Worm (Caenorhabditis elegans) whole organism, young adult: ENCODE results near the gene T28H11.7.

Experiments used
- B0035.1 ChIP-seq: sonication (generic microtip); optimal IDR thresholded peaks from 2 replicates; lab custom pipeline; 2016; ENCODE audit warnings: missing genetic modification characterization, mild to moderate bottlenecking, missing compliant biosample characterization, missing genotype, missing genetic modification reagents
- C17E4.6 ChIP-seq: fragments of 200-800 bp; sonication (Bioruptor generic); IDR thresholded peaks from 2 replicates; pipeline ENCODE4 v1.3.6; 2022; ENCODE audit warnings: missing genetic modification reagents, missing genetic modification characterization, missing compliant biosample characterization
- F37B4.10 ChIP-seq: fragments of 200-800 bp; sonication (Bioruptor generic); IDR thresholded peaks from 2 replicates; pipeline ENCODE4 v1.3.6; 2022; ENCODE audit warnings: missing genetic modification characterization, missing compliant biosample characterization
- F55B11.4 ChIP-seq: sonication (generic microtip); optimal IDR thresholded peaks from 2 replicates; lab custom pipeline; 2016; ENCODE audit warnings: missing compliant biosample characterization, missing genetic modification characterization, borderline replicate concordance; ENCODE audit not compliant: insufficient read depth
- F57C9.4 ChIP-seq: sonication (generic microtip); optimal IDR thresholded peaks from 2 replicates; lab custom pipeline; 2017; ENCODE audit warnings: mild to moderate bottlenecking, missing genetic modification characterization, missing compliant biosample characterization
- T26A5.8 ChIP-seq: sonication (generic microtip); optimal IDR thresholded peaks from 2 replicates; lab custom pipeline; 2016; ENCODE audit warnings: missing genetic modification characterization, missing compliant biosample characterization
- Y67H2A.10 ChIP-seq: fragments of 200-800 bp; sonication (Bioruptor generic); conservative IDR thresholded peaks from 2 replicates; pipeline ENCODE4 v1.3.6; 2022; ENCODE audit warnings: missing genetic modification reagents, missing genetic modification characterization, missing compliant biosample characterization
- Y95B8A.8 ChIP-seq: fragments of 200-800 bp; sonication (Bioruptor generic); IDR thresholded peaks from 2 replicates; pipeline ENCODE4 v1.3.6; 2022; ENCODE audit warnings: missing genetic modification reagents, missing genetic modification characterization, missing compliant biosample characterization
- akir-1 ChIP-seq: fragments of 200-800 bp; sonication (Bioruptor generic); optimal IDR thresholded peaks from 2 replicates; lab custom pipeline; 2018; ENCODE audit warnings: mild to moderate bottlenecking, missing genetic modification characterization, moderate library complexity, missing compliant biosample characterization
- atf-7 ChIP-seq: sonication (generic microtip); optimal IDR thresholded peaks from 2 replicates; lab custom pipeline; 2017; ENCODE audit warnings: mild to moderate bottlenecking, missing genetic modification characterization, missing compliant biosample characterization
- attf-3 ChIP-seq: fragments of 200-800 bp; sonication (Bioruptor generic); conservative IDR thresholded peaks from 2 replicates; pipeline ENCODE4 v1.3.6; 2022; ENCODE audit warnings: missing genetic modification reagents, missing genetic modification characterization, missing compliant biosample characterization
- attf-6 ChIP-seq: fragments of 200-800 bp; sonication (Bioruptor generic); IDR thresholded peaks from 2 replicates; pipeline ENCODE4 v1.3.6; 2022; ENCODE audit warnings: missing genetic modification reagents, missing genetic modification characterization, missing compliant biosample characterization
- bed-1 ChIP-seq: fragments of 200-800 bp; sonication (Bioruptor generic); IDR thresholded peaks from 2 replicates; pipeline ENCODE4 v1.3.6; 2022; ENCODE audit warnings: missing genetic modification reagents, missing genetic modification characterization, missing compliant biosample characterization
- bed-2 ChIP-seq: fragments of 200-800 bp; sonication (Bioruptor generic); IDR thresholded peaks from 2 replicates; pipeline ENCODE4 v1.3.6; 2022; ENCODE audit warnings: missing genetic modification reagents, missing genetic modification characterization, missing compliant biosample characterization
- ccch-3 ChIP-seq: fragments of 200-800 bp; sonication (Bioruptor generic); optimal IDR thresholded peaks from 2 replicates; lab custom pipeline; 2018; ENCODE audit warnings: mild to moderate bottlenecking, missing genetic modification characterization, missing compliant biosample characterization
- cebp-2 ChIP-seq: fragments of 200-800 bp; sonication (Bioruptor generic); IDR thresholded peaks from 2 replicates; pipeline ENCODE4 v1.3.6; 2022; ENCODE audit warnings: missing genetic modification characterization, missing compliant biosample characterization
- ceh-100 ChIP-seq: fragments of 200-800 bp; sonication (Bioruptor generic); IDR thresholded peaks from 2 replicates; pipeline ENCODE4 v1.3.6; 2022; ENCODE audit warnings: missing genetic modification reagents, missing genetic modification characterization, missing compliant biosample characterization
- ets-4 ChIP-seq: fragments of 200-800 bp; sonication (Bioruptor generic); optimal IDR thresholded peaks from 2 replicates; lab custom pipeline; 2018; ENCODE audit warnings: mild to moderate bottlenecking, missing genetic modification characterization, missing compliant biosample characterization
- fkh-3 ChIP-seq: sonication (generic microtip); optimal IDR thresholded peaks from 2 replicates; lab custom pipeline; 2016; ENCODE audit warnings: mild to moderate bottlenecking, missing genetic modification characterization, missing compliant biosample characterization
- gei-17 ChIP-seq: fragments of 200-800 bp; sonication (Bioruptor generic); optimal IDR thresholded peaks from 2 replicates; lab custom pipeline; 2018; ENCODE audit warnings: mild to moderate bottlenecking, missing genetic modification characterization, missing compliant biosample characterization
- hlh-12 ChIP-seq: sonication (generic microtip); optimal IDR thresholded peaks from 2 replicates; lab custom pipeline; 2016; ENCODE audit warnings: missing genetic modification characterization, missing compliant biosample characterization
- hmg-1.2 ChIP-seq: fragments of 200-800 bp; sonication (Bioruptor generic); IDR thresholded peaks from 2 replicates; pipeline ENCODE4 v1.3.6; 2022; ENCODE audit warnings: missing genetic modification reagents, missing genetic modification characterization, missing compliant biosample characterization
- hsf-1 ChIP-seq: fragments of 200-800 bp; sonication (Bioruptor generic); IDR thresholded peaks from 2 replicates; pipeline ENCODE4 v1.3.6; 2022; ENCODE audit warnings: missing genetic modification reagents, missing genetic modification characterization, missing compliant biosample characterization
- lin-35 ChIP-seq, 3 experiments: fragments of 150-350 bp in 2 of 3; sonication (generic microtip) in 1 of 3; optimal IDR thresholded peaks; 2 replicates each; lab custom pipeline; 2014 to 2018; ENCODE audit warnings: missing biosample characterization in 3 of 3, missing genetic modification characterization in 3 of 3, missing genetic modification reagents in 3 of 3
- lin-40 ChIP-seq: sonication (generic microtip); optimal IDR thresholded peaks from 2 replicates; lab custom pipeline; 2016; ENCODE audit warnings: missing genetic modification characterization, mild to moderate bottlenecking, missing compliant biosample characterization, missing genotype, missing genetic modification reagents
- lsl-1 ChIP-seq: fragments of 200-800 bp; sonication (Bioruptor generic); optimal IDR thresholded peaks from 2 replicates; lab custom pipeline; 2018; ENCODE audit warnings: mild to moderate bottlenecking, missing genetic modification characterization, moderate library complexity, missing compliant biosample characterization
- lsy-27 ChIP-seq: sonication (generic microtip); optimal IDR thresholded peaks from 2 replicates; lab custom pipeline; 2017; ENCODE audit warnings: missing genetic modification characterization, mild to moderate bottlenecking, missing compliant biosample characterization, antibody characterized with exemption, missing genotype, borderline replicate concordance; ENCODE audit not compliant: insufficient read depth
- madf-3 ChIP-seq: fragments of 200-800 bp; sonication (Bioruptor generic); IDR thresholded peaks from 2 replicates; pipeline ENCODE4 v1.3.6; 2022; ENCODE audit warnings: missing genetic modification reagents, missing genetic modification characterization, missing compliant biosample characterization
- nfya-1 ChIP-seq: sonication (generic microtip); optimal IDR thresholded peaks from 2 replicates; lab custom pipeline; 2017; ENCODE audit warnings: antibody characterized with exemption, missing compliant biosample characterization, missing genetic modification characterization, borderline replicate concordance; ENCODE audit not compliant: insufficient read depth
- nfya-2 ChIP-seq: fragments of 200-800 bp; sonication (Bioruptor generic); IDR thresholded peaks from 2 replicates; pipeline ENCODE4 v1.3.6; 2022; ENCODE audit warnings: missing genetic modification reagents, missing genetic modification characterization, missing compliant biosample characterization
- nfyb-1 ChIP-seq: fragments of 200-800 bp; sonication (Bioruptor generic); IDR thresholded peaks from 2 replicates; pipeline ENCODE4 v1.3.6; 2022; ENCODE audit warnings: missing genetic modification reagents, missing genetic modification characterization, missing compliant biosample characterization
- nhr-80 ChIP-seq: sonication (generic microtip); optimal IDR thresholded peaks from 2 replicates; lab custom pipeline; 2016; ENCODE audit warnings: missing genetic modification characterization, missing compliant biosample characterization
- pbrm-1 ChIP-seq: fragments of 200-800 bp; sonication (Bioruptor generic); IDR thresholded peaks from 2 replicates; pipeline ENCODE4 v1.3.6; 2022; ENCODE audit warnings: missing genetic modification reagents, missing genetic modification characterization, missing compliant biosample characterization
- pha-4 ChIP-seq: fragments of 150-350 bp; sonication (generic microtip); optimal IDR thresholded peaks from 2 replicates; lab custom pipeline; 2014; ENCODE audit warnings: missing biosample characterization, missing genetic modification reagents, missing genetic modification characterization
- sea-2 ChIP-seq: fragments of 200-800 bp; sonication (Bioruptor generic); IDR thresholded peaks from 2 replicates; pipeline ENCODE4 v1.3.6; 2022; ENCODE audit warnings: missing genetic modification characterization, missing compliant biosample characterization
- snpc-1.1 ChIP-seq: sonication (generic microtip); optimal IDR thresholded peaks from 2 replicates; lab custom pipeline; 2017; ENCODE audit warnings: missing genetic modification characterization, mild to moderate bottlenecking, missing compliant biosample characterization, antibody characterized with exemption, moderate library complexity, missing genotype, missing genetic modification reagents; ENCODE audit not compliant: insufficient read depth
- snpc-4 ChIP-seq, 5 experiments: fragments of 150-350 bp in 1 of 5; sonication (generic microtip) in 4 of 5; optimal IDR thresholded peaks; 2 replicates each; lab custom pipeline; 2014 to 2018; ENCODE audit warnings: missing genetic modification characterization in 5 of 5, missing biosample characterization in 3 of 5, antibody characterized with exemption in 2 of 5, mild to moderate bottlenecking in 2 of 5, missing compliant biosample characterization in 2 of 5, missing genotype in 2 of 5, moderate library complexity in 2 of 5, missing genetic modification reagents in 1 of 5
- sptf-2 ChIP-seq: fragments of 200-800 bp; sonication (Bioruptor generic); optimal IDR thresholded peaks from 2 replicates; lab custom pipeline; 2018; ENCODE audit warnings: mild to moderate bottlenecking, missing genetic modification characterization, missing compliant biosample characterization
- tbx-9 ChIP-seq: sonication (generic microtip); optimal IDR thresholded peaks from 2 replicates; lab custom pipeline; 2016; ENCODE audit warnings: borderline replicate concordance, missing genetic modification characterization, inconsistent platforms, missing compliant biosample characterization
- unc-62 ChIP-seq: fragments of 150-350 bp; optimal IDR thresholded peaks from 2 replicates; lab custom pipeline; 2014; ENCODE audit warnings: missing biosample characterization, missing genetic modification reagents, missing genetic modification characterization
- ztf-28 ChIP-seq: fragments of 200-800 bp; sonication (Bioruptor generic); IDR thresholded peaks from 2 replicates; pipeline ENCODE4 v1.3.6; 2022; ENCODE audit warnings: missing genetic modification reagents, missing genetic modification characterization, missing compliant biosample characterization

Gene T28H11.7

DNA sequence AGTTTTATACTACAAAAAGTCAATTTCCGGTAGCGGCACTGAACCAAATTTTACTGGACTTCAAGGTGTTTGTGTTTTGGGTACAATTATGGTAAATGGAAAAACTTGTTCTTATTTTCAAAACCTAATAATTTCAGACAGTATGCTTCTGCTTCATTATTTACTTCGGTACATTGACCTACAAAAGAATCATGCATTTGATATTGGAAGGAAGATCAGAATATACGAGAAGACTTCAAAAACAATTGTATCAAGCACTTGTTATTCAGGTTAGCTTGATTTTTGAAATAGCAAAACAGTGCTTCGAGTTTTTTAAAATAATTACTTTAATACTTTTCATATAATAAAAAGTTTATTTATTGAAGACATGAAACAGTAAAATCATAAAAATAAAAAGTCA lies 23.8 kb downstream of the T28H11.7 start:
- no peak for TF ChIP-seq nfyb-1 (GFP tag; lab: Robert Waterston, UW)
- TF ChIP-seq hlh-12 (tag; lab: Kevin White, UChicago) = no peak
- no peak for TF ChIP-seq ccch-3 (GFP tag; lab: Kevin White, UChicago)
- no peak for TF ChIP-seq nfya-2 (GFP tag; lab: Robert Waterston, UW)

DNA sequence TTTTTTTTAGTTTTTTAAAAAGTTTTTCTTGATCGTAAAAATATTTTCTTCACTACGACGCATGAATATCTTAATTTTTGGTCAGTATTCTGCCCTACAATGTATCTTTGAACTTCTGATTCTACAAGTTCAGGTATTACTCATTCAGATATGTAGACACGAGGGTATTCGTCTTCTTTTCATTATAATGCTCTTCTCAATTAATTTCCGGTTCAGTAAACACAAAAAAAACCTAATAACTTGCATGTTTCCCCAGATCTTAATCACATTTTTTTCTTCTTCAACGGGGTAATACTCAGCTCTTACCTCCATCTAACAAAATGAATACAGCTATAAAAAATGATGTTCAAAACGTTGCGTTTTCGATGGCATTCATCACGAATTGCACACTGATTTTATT lies 24.9 kb downstream of the T28H11.7 start, which contains the start of gene str-162:
str-162 (plus strand) TSS at position 301 of the 400 bp plus-strand sequence.
- TF ChIP-seq akir-1 (GFP tag; lab: Kevin White, UChicago) = no peak
- TF ChIP-seq cebp-2 = no peak
- no peak for TF ChIP-seq ceh-100 (GFP tag; lab: Robert Waterston, UW)
- no peak for TF ChIP-seq pbrm-1 (GFP tag; lab: Robert Waterston, UW)
- TF ChIP-seq gei-17 (GFP tag; lab: Kevin White, UChicago) = no peak
- no peak for TF ChIP-seq F37B4.10
- TF ChIP-seq, all 124 proteins: peak for 0

DNA sequence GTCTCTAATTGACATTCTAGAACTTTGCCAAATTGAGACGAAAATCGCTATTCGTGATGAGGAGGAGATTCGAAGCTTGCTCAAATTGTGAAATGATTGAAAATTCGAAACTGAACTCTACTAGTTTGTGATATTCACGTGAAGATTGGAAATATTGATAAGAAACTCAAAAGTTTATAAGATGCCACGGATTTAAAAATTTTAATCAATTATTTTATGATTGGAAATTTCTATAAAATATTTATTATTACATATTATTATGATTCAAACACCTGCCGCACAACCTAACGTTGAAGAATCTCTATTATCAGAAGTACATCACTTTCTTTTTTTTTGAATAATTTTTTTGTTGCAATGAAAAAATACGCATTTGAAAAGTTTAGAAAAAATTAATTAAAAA lies 28.4 kb downstream of the T28H11.7 start, which contains the start of gene E03H12.7:
E03H12.7 (minus strand) TSS at position 101 of the 400 bp plus-strand sequence.
- TF ChIP-seq madf-3 (no peak), nhr-80 (tag; lab: Kevin White, UChicago) (no peak), Y95B8A.8 (no peak), snpc-1.1 (tag; lab: Kevin White, UChicago) (no peak), nfya-1 (tag; lab: Kevin White, UChicago) (no peak), ztf-28 (no peak), F37B4.10 (no peak), bed-2 (GFP tag; lab: Robert Waterston, UW) (no peak), atf-7 (tag; lab: Kevin White, UChicago) (no peak), B0035.1 (tag; lab: Kevin White, UChicago) (no peak), lin-40 (no peak), T26A5.8 (tag; lab: Kevin White, UChicago) (no peak), snpc-4 (GFP tag; optimal IDR thresholded peaks at IDR 0.05; lab: Kevin White, UChicago) (no peak), snpc-4 (tag; optimal IDR thresholded peaks at IDR 0.05; lab: Kevin White, UChicago) (no peak), hmg-1.2 (GFP tag; lab: Robert Waterston, UW) (no peak), sea-2 (no peak), sptf-2 (no peak)
- TF ChIP-seq, all 124 proteins: peak for 0

DNA sequence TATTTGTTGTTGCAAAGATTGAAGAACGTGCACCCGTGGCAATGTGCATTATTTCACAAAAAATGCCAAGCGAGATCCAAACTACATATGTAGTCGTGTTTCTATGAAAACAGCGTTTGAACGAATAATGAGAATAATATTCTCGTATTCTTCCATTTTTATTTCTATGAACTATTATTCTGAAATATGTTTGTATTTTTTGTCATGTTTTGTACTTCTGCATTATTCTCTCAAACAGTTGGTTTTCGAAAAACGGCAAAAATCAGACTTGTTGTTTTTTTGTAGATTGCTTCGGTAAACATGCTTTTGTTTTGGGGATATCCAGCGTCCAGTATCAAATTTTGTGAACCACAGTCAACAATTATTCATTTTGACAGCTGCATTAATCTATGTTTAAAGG lies 30.7 kb downstream of the T28H11.7 start, which contains the start of gene clec-177:
clec-177 (plus strand) TSS at position 301 of the 400 bp plus-strand sequence.
- no peak for TF ChIP-seq C17E4.6 (GFP tag; lab: Robert Waterston, UW)
- no peak for TF ChIP-seq B0035.1 (tag; lab: Kevin White, UChicago)
- TF ChIP-seq Y67H2A.10 (GFP tag; lab: Robert Waterston, UW) = no peak
- no peak for TF ChIP-seq lsy-27
- TF ChIP-seq ets-4 = no peak
- no peak for TF ChIP-seq gei-17 (GFP tag; lab: Kevin White, UChicago)
- TF ChIP-seq lin-35 (GFP tag; optimal IDR thresholded peaks at IDR 0.05; lab: Kevin White, UChicago) = no peak
- no peak for TF ChIP-seq attf-3 (GFP tag; lab: Robert Waterston, UW)
- TF ChIP-seq fkh-3 (tag; lab: Kevin White, UChicago) = no peak
- no peak for TF ChIP-seq unc-62 (GFP tag; lab: Kevin White, UChicago)
- TF ChIP-seq F55B11.4 (tag; lab: Kevin White, UChicago) = no peak
- no peak for TF ChIP-seq hsf-1 (GFP tag; lab: Robert Waterston, UW)
- TF ChIP-seq bed-1 (GFP tag; lab: Robert Waterston, UW) = no peak
- TF ChIP-seq tbx-9 (tag; lab: Kevin White, UChicago) = no peak
- no peak for TF ChIP-seq pha-4
- TF ChIP-seq F57C9.4 = no peak
- no peak for TF ChIP-seq nfya-2 (GFP tag; lab: Robert Waterston, UW)
- TF ChIP-seq lsl-1 (GFP tag; lab: Kevin White, UChicago) = no peak
- no peak for TF ChIP-seq attf-6 (GFP tag; lab: Robert Waterston, UW)
